Fruit fly (Drosophila melanogaster): ENCODE results near the gene Keap1.

Gene Keap1

dm6 chr3R:17115668-17116067, 35.9 kb upstream of the Keap1 start (continued):
- TF ChIP-seq CG1233 (GFP tag; optimal IDR thresholded peaks at IDR 0.05) (peak; percentile 20), CG12391 (tag; optimal IDR thresholded peaks at IDR 0.05) (no peak), croc (GFP tag; conservative IDR thresholded peaks at IDR 0.05) (no peak)

dm6 chr3R:17110880-17111726, 31.4 kb upstream of the Keap1 start:
- TF ChIP-seq vvl (GFP tag; IDR thresholded peaks at IDR 0.05) = peak; percentile 15; the same call in 1 of the 2 replicates
- TF ChIP-seq Blimp-1 (GFP tag; optimal IDR thresholded peaks at IDR 0.05) = peak; percentile 2
- TF ChIP-seq gsb-n (tag; optimal IDR thresholded peaks at IDR 0.05) = peak; percentile 6
- peak; percentile 4 for TF ChIP-seq oc (tag; optimal IDR thresholded peaks at IDR 0.05)
- TF ChIP-seq CG18619 (GFP tag; optimal IDR thresholded peaks at IDR 0.05) = no peak
- peak; percentile 56 for TF ChIP-seq Neu2 (GFP tag; optimal IDR thresholded peaks at IDR 0.05; ENCODE audit: borderline replicate concordance)
- TF ChIP-seq cad (GFP tag; optimal IDR thresholded peaks at IDR 0.05) = no peak

dm6 chr3R:17108881-17109280, 29.1 kb upstream of the Keap1 start:
- TF ChIP-seq dimm (GFP tag; IDR thresholded peaks at IDR 0.05) (no peak), sd (tag; optimal IDR thresholded peaks at IDR 0.05) (peak; percentile 42), CG32532 (GFP tag; IDR thresholded peaks at IDR 0.05) (peak; percentile 20; the same call in 1 of the 2 replicates), gt (GFP tag; IDR thresholded peaks at IDR 0.05) (no peak), her (GFP tag; optimal IDR thresholded peaks at IDR 0.05) (no peak), lov (optimal IDR thresholded peaks at IDR 0.05) (no peak), lov (GFP tag; IDR thresholded peaks at IDR 0.05) (no peak), unc-4 (GFP tag; IDR thresholded peaks at IDR 0.05; ENCODE audit: partially characterized antibody) (no peak), CG13775 (GFP tag; optimal IDR thresholded peaks at IDR 0.05) (no peak), CG2712 (tag; optimal IDR thresholded peaks at IDR 0.05) (no peak), wdn (GFP tag; IDR thresholded peaks at IDR 0.05) (no peak), pan (optimal IDR thresholded peaks at IDR 0.05) (no peak), pan (GFP tag; optimal IDR thresholded peaks at IDR 0.05 in 1 of 2, IDR thresholded peaks at IDR 0.05 in 1 of 2) (no peak), slp2 (GFP tag; optimal IDR thresholded peaks at IDR 0.05) (no peak), stwl (tag; optimal IDR thresholded peaks at IDR 0.05) (peak; percentile 50), nerfin-1 (tag; optimal IDR thresholded peaks at IDR 0.05) (no peak), CG10565 (GFP tag; optimal IDR thresholded peaks at IDR 0.05) (no peak), pros (GFP tag; optimal IDR thresholded peaks at IDR 0.05) (no peak), run (tag; optimal IDR thresholded peaks at IDR 0.05) (no peak), CTCF (GFP tag; optimal IDR thresholded peaks at IDR 0.05) (peak; percentile 93), Rx (GFP tag; IDR thresholded peaks at IDR 0.05) (no peak)

- TF ChIP-seq Abd-B (GFP tag; optimal IDR thresholded peaks at IDR 0.05) (peak; percentile 33), CG3407 (GFP tag; optimal IDR thresholded peaks at IDR 0.05) (no peak), CG8924 (tag; optimal IDR thresholded peaks at IDR 0.05) (peak; percentile 19), CG10267 (tag; optimal IDR thresholded peaks at IDR 0.05) (peak; percentile 64), BEAF-32 (GFP tag; optimal IDR thresholded peaks at IDR 0.05) (peak; percentile 51), E2f2 (GFP tag; IDR thresholded peaks at IDR 0.05) (peak; percentile 97), CG4617 (GFP tag; optimal IDR thresholded peaks at IDR 0.05; ENCODE audit: borderline replicate concordance) (peak; percentile 51), pzg (GFP tag; optimal IDR thresholded peaks at IDR 0.05) (peak; percentile 60), row (GFP tag; IDR thresholded peaks at IDR 0.05) (peak; percentile 49), Ets97D (GFP tag; optimal IDR thresholded peaks at IDR 0.05) (peak; percentile 15), schlank (tag; optimal IDR thresholded peaks at IDR 0.05) (no peak), CG12391 (tag; optimal IDR thresholded peaks at IDR 0.05) (peak; percentile 28), scrt (GFP tag; optimal IDR thresholded peaks at IDR 0.05) (no peak), disco-r (GFP tag; optimal IDR thresholded peaks at IDR 0.05) (no peak), gsb (GFP tag; IDR thresholded peaks at IDR 0.05) (no peak), Scr (GFP tag; IDR thresholded peaks at IDR 0.05; ENCODE audit: partially characterized antibody) (peak; percentile 35)
Observed at dm6 chr3R:17087977-17088618, 8.4 kb upstream of the Keap1 start, which contains the start of gene cal1. Gene cal1 (plus strand): TSS chr3R:17088280.

Data from whole organism, embryonic.